Fruit fly (Drosophila melanogaster): ENCODE data around the gene CG42852.

dm6 chr3L:16762203-16762997 is 7.1 kb downstream of the CG42852 start:
- peak; percentile 49 to 71 for TF ChIP-seq salr (GFP tag; optimal IDR thresholded peaks at IDR 0.05)
- TF ChIP-seq Hr39 (GFP tag; optimal IDR thresholded peaks at IDR 0.05): no peak
- no peak for TF ChIP-seq CG6854 (GFP tag; optimal IDR thresholded peaks at IDR 0.05)
- TF ChIP-seq pdm3 (GFP tag; optimal IDR thresholded peaks at IDR 0.05): peak; percentile 69
- no peak for TF ChIP-seq fkh (GFP tag; optimal IDR thresholded peaks at IDR 0.05)
- TF ChIP-seq fd85E (GFP tag; optimal IDR thresholded peaks at IDR 0.05): no peak
- peak; percentile 79 for TF ChIP-seq Ets96B (tag; optimal IDR thresholded peaks at IDR 0.05)
- peak; percentile 58 for TF ChIP-seq CG1621 (tag; optimal IDR thresholded peaks at IDR 0.05)
- TF ChIP-seq CG34406 (GFP tag; optimal IDR thresholded peaks at IDR 0.05): peak; percentile 58
- peak; percentile 57 for TF ChIP-seq Sox14 (GFP tag; optimal IDR thresholded peaks at IDR 0.05)
- TF ChIP-seq CG16779 (tag; optimal IDR thresholded peaks at IDR 0.05): peak; percentile 14
- peak; percentile 33 for TF ChIP-seq Sox102F (GFP tag; optimal IDR thresholded peaks at IDR 0.05)
- no peak for TF ChIP-seq CG8319 (GFP tag; optimal IDR thresholded peaks at IDR 0.05)
- no peak for TF ChIP-seq Lpt (GFP tag; optimal IDR thresholded peaks at IDR 0.05)
